Fruit fly (Drosophila melanogaster): Measurements from ENCODE around the gene Brd7-9.
"Not testable (repeated sequence)": the region's sequence is repeated elsewhere in the genome, so short reads cannot be mapped to it uniquely, and the experiment has no call there.

Gene Brd7-9

DNA sequence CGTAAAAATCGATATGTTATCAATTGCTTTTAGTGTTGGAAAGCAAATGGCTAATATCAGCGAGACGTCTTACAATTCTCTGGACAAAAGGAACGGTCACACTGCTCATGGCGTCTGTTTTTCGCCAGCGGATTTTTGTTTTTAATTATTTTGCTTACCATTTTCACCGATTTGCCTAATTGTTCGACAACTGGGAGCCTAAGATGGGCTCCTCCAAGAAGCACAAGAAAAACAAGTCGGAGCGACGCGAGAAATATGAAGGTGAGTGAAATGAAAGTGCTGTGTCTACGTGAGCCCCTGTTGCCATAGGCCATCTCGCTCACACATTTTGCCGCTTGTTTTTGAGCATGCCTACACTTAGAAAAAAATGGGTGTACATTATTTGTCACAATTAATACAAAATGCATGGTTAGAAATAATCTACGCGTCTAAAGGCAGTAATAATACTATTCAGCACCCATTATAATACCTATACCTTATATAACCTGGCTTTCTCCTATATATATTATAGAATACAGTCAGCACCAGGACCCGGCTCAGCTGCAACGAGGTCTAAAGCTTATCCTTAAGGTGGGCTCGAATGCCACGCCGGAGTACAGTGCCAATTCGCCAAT is at the start of gene Brd7-9:
Gene Brd7-9, plus strand, starts transcription at position 78 of the 614 bp plus-strand sequence.
- TF ChIP-seq CG17801 (GFP tag; optimal IDR thresholded peaks at IDR 0.05; ENCODE audit: partially characterized antibody): peak; percentile 22

DNA sequence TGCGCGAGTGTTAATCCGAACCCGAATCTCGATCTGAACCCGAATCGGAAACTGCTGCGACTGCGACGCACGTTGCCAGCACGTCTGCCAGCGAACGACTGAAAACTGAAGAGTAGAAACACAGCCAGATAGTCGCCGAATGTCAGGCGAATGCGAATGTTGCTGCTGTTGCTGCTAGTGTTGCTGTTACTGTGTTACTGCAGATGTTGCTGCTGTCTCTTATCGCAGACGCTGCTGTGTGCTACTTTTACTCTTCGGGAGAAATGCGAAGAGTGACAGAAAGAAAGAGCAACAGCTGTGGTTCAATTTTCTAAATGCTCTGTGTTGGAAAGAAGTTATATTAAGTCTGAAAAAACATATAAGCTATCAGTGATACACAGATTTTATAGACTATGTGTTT is 44.0 kb upstream of the Brd7-9 start, which contains the start of gene CG31904:
Gene CG31904, minus strand, starts transcription at position 101 of the 400 bp plus-strand sequence.
- TF ChIP-seq CG17801 (GFP tag; optimal IDR thresholded peaks at IDR 0.05; ENCODE audit: partially characterized antibody): not testable (repeated sequence)

DNA sequence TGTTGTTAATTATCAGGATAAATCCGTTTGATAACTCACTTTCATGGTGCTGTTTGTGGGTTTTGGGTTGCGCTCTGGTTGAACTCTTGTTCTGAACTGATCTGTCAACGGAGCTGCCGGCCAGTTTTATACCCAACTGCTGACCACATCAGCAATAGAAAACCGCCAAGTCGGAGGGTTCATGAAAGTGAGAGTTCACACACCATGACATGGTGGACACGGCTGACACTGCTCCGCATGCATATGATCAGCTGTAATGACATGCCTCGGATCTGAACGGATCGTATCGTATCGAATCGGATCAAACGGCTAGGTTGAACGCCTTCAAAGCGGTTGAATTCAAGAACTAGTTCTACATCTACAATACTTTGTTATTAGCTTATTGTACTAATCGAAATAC is 41.2 kb upstream of the Brd7-9 start, which contains the start of gene Acp1:
Gene Acp1, minus strand, starts transcription at position 101 of the 400 bp plus-strand sequence.
- TF ChIP-seq CG17801 (GFP tag; optimal IDR thresholded peaks at IDR 0.05; ENCODE audit: partially characterized antibody): no peak

DNA sequence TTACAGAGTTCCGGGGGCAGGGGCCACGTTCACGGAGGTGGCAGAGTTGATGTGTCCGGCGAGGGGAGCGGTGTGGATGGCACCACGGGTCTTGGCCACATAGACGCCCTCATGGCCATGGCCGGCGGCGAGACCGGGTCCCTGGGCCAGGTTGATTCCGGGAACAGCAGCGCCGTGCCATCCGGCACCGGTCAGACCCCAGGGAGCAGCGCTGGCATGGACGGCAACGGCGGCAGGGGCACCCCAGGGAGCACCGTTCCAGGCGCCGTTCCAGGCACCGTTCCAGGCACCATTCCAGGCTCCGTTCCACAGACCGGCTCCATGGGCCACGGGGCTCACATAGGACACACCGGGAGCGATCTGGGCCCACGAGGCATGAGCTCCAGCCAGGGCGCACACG is 38.5 kb upstream of the Brd7-9 start:
- TF ChIP-seq CG17801 (GFP tag; optimal IDR thresholded peaks at IDR 0.05; ENCODE audit: partially characterized antibody): no peak

DNA sequence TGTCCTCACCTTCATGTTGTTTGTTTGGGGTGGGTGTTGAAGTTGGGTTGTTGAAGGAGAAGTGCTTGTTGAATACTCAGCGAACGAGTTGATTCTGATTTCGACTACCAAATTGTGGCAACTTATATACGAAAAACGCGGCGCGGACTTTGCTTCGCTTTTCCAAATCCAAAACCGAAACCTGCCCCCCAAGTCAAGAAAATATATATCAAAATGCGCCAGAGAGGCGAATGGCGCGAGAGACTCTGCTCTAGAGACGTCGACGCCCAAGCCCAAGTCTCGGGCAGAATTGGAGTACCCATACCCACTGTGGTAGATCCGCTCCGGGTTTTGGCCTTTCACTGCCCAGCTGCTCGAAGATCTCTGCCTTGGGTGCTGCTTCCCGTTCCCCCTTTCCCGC is 37.9 kb upstream of the Brd7-9 start, which contains the start of gene CG7214:
Gene CG7214, minus strand, starts transcription at position 101 of the 400 bp plus-strand sequence.
- TF ChIP-seq CG17801 (GFP tag; optimal IDR thresholded peaks at IDR 0.05; ENCODE audit: partially characterized antibody): no peak

DNA sequence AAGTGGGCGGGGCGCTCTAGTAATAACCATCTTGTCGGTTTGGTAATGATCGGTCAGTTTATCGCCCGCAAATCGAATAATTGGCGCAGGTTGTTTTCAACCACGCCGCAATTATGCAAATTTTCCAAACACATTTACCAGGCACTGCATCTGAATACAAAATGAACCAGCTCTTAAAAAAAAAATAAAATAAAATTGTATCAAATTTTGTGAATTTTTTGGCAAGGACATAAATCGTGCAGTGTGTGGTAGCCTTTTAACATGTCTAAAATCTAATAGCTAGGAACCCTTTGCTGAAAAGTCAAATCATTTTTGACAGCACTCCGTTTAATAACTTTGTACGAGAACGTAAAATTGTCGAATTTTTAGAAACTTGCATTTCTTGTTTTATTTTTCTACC is 35.7 kb upstream of the Brd7-9 start, which contains the start of gene ATPsynGL:
Gene ATPsynGL, plus strand, starts transcription at position 301 of the 400 bp plus-strand sequence.
- no peak for TF ChIP-seq CG17801 (GFP tag; optimal IDR thresholded peaks at IDR 0.05; ENCODE audit: partially characterized antibody)

DNA sequence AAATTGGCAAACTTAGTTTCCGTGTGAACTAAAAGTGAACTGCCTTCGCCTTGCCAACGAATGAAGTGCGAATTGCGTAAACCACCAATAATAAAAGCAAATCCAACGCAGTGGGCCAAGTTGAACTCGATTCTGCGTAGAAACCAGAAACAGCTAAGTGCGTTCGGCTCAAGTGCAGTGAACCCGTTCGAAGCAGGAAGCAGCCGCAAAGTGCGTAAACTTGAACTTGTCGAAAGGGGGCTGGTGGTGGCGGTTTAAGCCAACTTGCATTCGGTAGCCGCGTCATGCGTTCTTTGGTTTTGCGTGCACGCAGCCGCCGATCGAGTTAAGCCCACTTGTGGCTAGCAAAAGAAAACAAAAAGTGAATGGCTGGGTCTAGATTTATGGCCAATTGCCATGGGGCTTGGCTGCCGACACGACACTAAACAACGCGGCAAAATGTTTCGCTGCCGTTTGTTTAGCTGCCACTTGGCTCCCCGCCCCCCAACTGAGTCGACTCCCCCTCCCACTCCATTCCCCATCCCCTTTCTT is 32.0 kb upstream of the Brd7-9 start:
- no peak for TF ChIP-seq CG17801 (GFP tag; optimal IDR thresholded peaks at IDR 0.05; ENCODE audit: partially characterized antibody)

DNA sequence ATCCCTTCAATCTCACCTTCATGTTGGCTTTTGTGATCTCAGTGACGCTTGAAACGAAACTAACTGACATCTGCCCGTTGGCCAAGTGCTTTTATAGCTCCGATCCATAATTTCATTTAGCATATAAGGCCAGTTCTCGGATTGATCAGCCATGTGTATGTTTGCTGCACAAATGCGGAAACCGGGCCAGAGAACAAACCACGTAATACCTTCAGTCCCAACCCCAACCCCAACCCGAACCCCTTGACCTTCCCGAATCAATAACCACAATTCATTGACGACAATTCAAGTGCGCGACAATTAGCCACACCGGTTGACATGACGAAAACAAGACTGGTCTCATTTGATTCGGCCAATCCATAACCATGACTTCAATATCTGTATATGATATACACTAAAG is 29.6 kb upstream of the Brd7-9 start, which contains the start of gene CG7203:
Gene CG7203, minus strand, starts transcription at position 101 of the 400 bp plus-strand sequence.
- no peak for TF ChIP-seq CG17801 (GFP tag; optimal IDR thresholded peaks at IDR 0.05; ENCODE audit: partially characterized antibody)

DNA sequence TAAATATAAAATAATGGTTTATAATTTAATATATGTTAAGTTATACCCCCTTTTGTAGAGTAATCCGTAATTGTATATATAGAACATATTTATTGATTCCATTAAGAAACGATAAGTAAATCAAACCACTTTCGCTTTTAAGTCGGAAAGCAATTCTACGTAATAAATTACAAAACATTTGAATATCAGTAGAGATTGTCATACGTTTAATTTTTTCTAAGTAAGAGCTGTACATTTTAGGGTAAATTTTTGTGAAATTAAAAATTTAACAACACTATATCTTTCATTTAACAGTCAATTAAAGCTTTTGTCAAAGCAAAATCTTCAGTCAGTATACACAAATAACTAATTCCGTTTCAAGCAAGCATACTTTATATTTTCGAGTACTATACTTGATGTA is 28.8 kb upstream of the Brd7-9 start, which contains the start of gene CG46025:
Gene CG46025, plus strand, starts transcription at position 301 of the 400 bp plus-strand sequence.
- no peak for TF ChIP-seq CG17801 (GFP tag; optimal IDR thresholded peaks at IDR 0.05; ENCODE audit: partially characterized antibody)

DNA sequence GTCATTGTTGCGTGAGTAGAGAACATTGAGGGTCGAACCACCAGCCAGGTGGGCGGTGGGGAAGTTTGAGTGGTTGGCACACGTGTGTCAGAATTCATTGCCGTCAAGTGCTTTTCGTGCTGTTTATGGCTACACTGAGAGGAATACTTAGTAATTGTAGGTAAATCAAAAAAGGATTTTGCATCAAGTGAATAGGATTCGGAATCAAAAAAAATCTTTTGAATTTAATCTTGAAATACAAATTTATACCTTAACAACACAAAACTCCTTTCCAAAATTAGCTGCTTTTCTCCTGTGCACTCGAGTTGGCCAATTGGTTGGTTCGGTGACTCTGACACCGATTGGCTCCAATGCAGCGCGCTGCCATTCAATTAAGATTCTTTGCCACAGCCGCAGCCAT is 28.1 kb upstream of the Brd7-9 start:
- no peak for TF ChIP-seq CG17801 (GFP tag; optimal IDR thresholded peaks at IDR 0.05; ENCODE audit: partially characterized antibody)

DNA sequence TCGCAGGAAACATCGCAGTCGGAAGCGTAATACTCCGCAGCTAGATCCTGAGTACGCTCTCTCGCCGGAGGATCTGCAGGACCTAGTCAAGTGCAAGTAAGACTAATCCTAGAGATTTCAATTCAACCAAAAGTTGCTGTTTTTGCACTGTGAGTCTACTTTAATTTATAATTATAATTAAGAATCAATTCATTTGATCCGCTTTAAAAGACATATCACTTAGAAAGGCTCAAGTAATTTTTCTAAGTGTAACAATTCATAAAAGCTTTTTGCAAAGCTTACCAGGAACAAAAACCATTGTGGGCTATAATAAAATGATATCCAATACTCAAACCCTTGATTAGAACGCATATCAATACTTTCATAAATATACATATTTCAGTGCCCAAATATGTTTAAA is 25.8 kb upstream of the Brd7-9 start:
- TF ChIP-seq CG17801 (GFP tag; optimal IDR thresholded peaks at IDR 0.05; ENCODE audit: partially characterized antibody): no peak

DNA sequence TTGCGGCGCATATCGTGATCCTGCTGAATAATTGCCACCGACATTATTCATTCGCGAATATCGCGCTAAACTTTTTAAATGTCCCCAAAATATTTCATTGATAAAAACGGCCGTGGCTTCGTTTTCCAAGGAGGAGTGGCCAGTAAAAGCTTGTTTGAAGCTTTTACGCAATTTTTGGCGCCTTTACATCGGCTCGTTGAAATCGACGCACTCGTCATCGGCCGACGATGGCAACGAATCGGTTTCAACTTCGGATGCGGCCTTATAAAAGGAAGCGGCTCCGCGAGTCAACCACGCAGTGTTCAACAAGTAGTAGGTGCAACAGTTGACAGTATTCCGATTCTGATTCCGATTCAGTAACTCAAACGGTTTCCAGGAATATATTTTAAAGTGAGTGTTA is 15.3 kb upstream of the Brd7-9 start, which contains the start of gene CG7191:
Gene CG7191, plus strand, starts transcription at position 301 of the 400 bp plus-strand sequence.
- no peak for TF ChIP-seq CG17801 (GFP tag; optimal IDR thresholded peaks at IDR 0.05; ENCODE audit: partially characterized antibody)

DNA sequence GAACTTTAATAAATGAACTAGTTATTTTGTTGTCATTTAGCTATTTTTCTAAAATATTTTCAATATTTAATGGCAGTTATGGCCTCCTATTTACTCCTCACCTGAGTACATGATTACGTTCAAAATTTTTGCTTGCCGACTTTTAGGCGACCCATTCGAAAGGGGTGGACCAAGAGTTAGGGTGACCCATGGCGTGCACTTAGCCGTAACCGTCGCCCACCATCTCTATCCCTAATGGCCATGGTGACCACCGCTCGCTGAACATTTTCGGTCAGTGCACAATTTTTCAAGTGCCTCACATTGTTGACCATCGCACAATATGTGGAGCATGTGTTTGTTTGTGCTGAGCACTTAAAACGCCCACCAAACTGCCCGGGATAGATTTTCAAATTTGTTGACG is 10.8 kb upstream of the Brd7-9 start:
- TF ChIP-seq CG17801 (GFP tag; optimal IDR thresholded peaks at IDR 0.05; ENCODE audit: partially characterized antibody): no peak

DNA sequence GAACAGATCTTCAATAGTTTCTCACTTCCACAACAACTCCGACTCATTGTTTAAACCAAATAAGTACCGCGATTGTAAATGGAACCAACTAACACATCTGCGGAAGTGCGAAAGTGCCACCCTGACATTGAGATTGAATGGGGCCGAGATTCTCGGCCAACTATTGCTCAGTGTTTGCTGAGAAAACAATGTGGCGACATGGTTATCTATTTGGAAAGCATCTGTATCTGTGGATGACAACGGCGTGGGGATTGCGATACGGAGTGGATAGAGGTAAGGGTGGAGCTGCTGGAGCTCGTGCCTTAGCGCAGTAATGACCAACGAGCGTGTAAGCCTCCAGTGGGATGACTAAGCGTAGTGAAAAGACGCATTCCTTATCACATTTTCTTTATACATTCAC is 7.4 kb upstream of the Brd7-9 start:
- no peak for TF ChIP-seq CG17801 (GFP tag; optimal IDR thresholded peaks at IDR 0.05; ENCODE audit: partially characterized antibody)

DNA sequence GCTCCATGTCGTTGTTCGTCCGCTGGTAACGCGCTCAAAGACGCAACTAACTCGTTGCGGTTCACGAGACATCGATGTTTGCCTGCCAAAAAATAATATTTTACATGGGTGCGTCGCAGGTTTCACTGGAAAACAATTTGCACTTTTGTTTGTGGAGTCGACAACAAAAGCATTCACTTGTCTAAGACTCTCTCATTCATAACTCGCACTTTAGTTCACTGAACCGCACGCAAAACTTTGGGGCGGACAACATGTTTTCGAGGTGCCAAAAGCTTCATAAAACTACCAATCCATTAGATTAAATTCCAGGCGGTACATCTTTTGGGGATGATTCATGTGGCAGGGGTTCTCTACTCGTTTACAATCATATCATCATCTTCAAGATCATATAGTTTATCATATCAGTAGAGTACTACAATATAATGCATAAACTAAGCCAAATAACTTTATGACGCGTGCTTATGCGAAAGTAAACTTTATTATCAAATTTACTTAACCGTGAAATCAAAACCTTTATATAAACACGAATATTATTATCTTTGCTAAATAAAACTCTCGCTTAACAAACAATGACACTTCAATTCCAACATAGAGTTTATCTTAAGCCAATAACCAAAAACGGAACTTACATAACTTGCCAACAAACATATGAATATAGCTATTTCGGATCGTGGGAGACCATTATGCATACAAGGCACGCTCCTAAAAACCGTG is 4.5 kb upstream of the Brd7-9 start, which contains the start of gene CG7179:
Gene CG7179, minus strand, starts transcription at position 51 of the 714 bp plus-strand sequence.
- no peak for TF ChIP-seq CG17801 (GFP tag; optimal IDR thresholded peaks at IDR 0.05; ENCODE audit: partially characterized antibody)
